Fruit fly (Drosophila melanogaster) whole organism, adult: ENCODE data around the gene Nedd4.

Source experiments
- CG11617 ChIP-seq: fragments of 200-800 bp; sonication (Bioruptor generic); optimal IDR thresholded peaks from 2 replicates; lab custom pipeline; 2017; ENCODE audit warnings: mild to moderate bottlenecking, missing biosample characterization, missing genetic modification reagents, missing genetic modification characterization
- CG12768 ChIP-seq: fragments of 200-800 bp; sonication (Bioruptor generic); optimal IDR thresholded peaks from 2 replicates; lab custom pipeline; 2017; ENCODE audit warnings: missing biosample characterization, missing genetic modification characterization, mild to moderate bottlenecking, moderate library complexity, missing genetic modification reagents
- CG14711 ChIP-seq: fragments of 200-800 bp; sonication (Bioruptor generic); optimal IDR thresholded peaks from 2 replicates; lab custom pipeline; 2018; ENCODE audit warnings: missing biosample characterization, mild to moderate bottlenecking, missing genetic modification characterization, moderate library complexity
- CG1620 ChIP-seq: fragments of 200-800 bp; sonication (Bioruptor generic); optimal IDR thresholded peaks from 2 replicates; lab custom pipeline; 2016; ENCODE audit warnings: missing biosample characterization, missing genetic modification characterization
- CG33017 ChIP-seq: fragments of 200-800 bp; sonication (Bioruptor generic); optimal IDR thresholded peaks from 2 replicates; lab custom pipeline; 2018; ENCODE audit warnings: missing biosample characterization, mild to moderate bottlenecking, missing genetic modification characterization, moderate library complexity
- CG5204 ChIP-seq: fragments of 200-800 bp; sonication (Bioruptor generic); optimal IDR thresholded peaks from 2 replicates; lab custom pipeline; 2016; ENCODE audit warnings: missing biosample characterization, missing genetic modification characterization
- CG7045 ChIP-seq: fragments of 200-800 bp; sonication (Bioruptor generic); optimal IDR thresholded peaks from 2 replicates; lab custom pipeline; 2017; ENCODE audit warnings: missing biosample characterization, mild to moderate bottlenecking, missing genetic modification characterization
- CG7101 ChIP-seq: fragments of 200-800 bp; sonication (Bioruptor generic); optimal IDR thresholded peaks from 2 replicates; lab custom pipeline; 2018; ENCODE audit warnings: missing biosample characterization, mild to moderate bottlenecking, missing genetic modification characterization, moderate library complexity
- Clk ChIP-seq: fragments of 200-800 bp; sonication (Bioruptor generic); optimal IDR thresholded peaks from 2 replicates; lab custom pipeline; 2017; ENCODE audit warnings: missing biosample characterization, missing genetic modification characterization
- Crg-1 ChIP-seq: fragments of 200-800 bp; sonication (Bioruptor generic); optimal IDR thresholded peaks from 2 replicates; lab custom pipeline; 2016; ENCODE audit warnings: missing biosample characterization, missing genetic modification characterization
- Hr96 ChIP-seq: fragments of 200-800 bp; sonication (Bioruptor generic); optimal IDR thresholded peaks from 2 replicates; lab custom pipeline; 2016; ENCODE audit warnings: missing biosample characterization, missing genetic modification characterization
- Mnt ChIP-seq: fragments of 200-800 bp; sonication (Bioruptor generic); optimal IDR thresholded peaks from 2 replicates; lab custom pipeline; 2016; ENCODE audit warnings: missing biosample characterization, mild to moderate bottlenecking, missing genetic modification characterization
- bab1 ChIP-seq: fragments of 200-800 bp; sonication (Bioruptor generic); optimal IDR thresholded peaks from 3 replicates; lab custom pipeline; 2019; ENCODE audit warnings: missing biosample characterization, mild to moderate bottlenecking, missing genetic modification characterization, moderate library complexity
- cic ChIP-seq: fragments of 200-800 bp; sonication (Bioruptor generic); optimal IDR thresholded peaks from 2 replicates; lab custom pipeline; 2017; ENCODE audit warnings: missing biosample characterization, mild to moderate bottlenecking, missing genetic modification characterization, moderate library complexity
- cnc ChIP-seq, 2 experiments: fragments of >200 bp; optimal IDR thresholded peaks; 2 replicates each; lab custom pipeline; 2017
- kay ChIP-seq: fragments of 200-800 bp; sonication (Bioruptor generic); peaks from one replicate; lab custom pipeline; 2016; ENCODE audit warnings: missing biosample characterization, missing genetic modification characterization, borderline replicate concordance
- ovo ChIP-seq: fragments of 200-800 bp; sonication (Bioruptor generic); optimal IDR thresholded peaks from 2 replicates; lab custom pipeline; 2016; ENCODE audit warnings: missing biosample characterization, missing genetic modification characterization
- pad ChIP-seq: fragments of 200-800 bp; sonication (Bioruptor generic); optimal IDR thresholded peaks from 3 replicates; lab custom pipeline; 2017; ENCODE audit warnings: missing biosample characterization, missing genetic modification characterization, mild to moderate bottlenecking, moderate library complexity, missing genetic modification reagents
- tj ChIP-seq: fragments of 200-800 bp; sonication (Bioruptor generic); optimal IDR thresholded peaks from 3 replicates; lab custom pipeline; 2017; ENCODE audit warnings: missing biosample characterization, mild to moderate bottlenecking, missing genetic modification characterization, moderate library complexity
- toe ChIP-seq: fragments of 200-800 bp; sonication (Bioruptor generic); optimal IDR thresholded peaks from 2 replicates; lab custom pipeline; 2016; ENCODE audit warnings: missing biosample characterization, missing genetic modification characterization

The Nedd4 gene

DNA sequence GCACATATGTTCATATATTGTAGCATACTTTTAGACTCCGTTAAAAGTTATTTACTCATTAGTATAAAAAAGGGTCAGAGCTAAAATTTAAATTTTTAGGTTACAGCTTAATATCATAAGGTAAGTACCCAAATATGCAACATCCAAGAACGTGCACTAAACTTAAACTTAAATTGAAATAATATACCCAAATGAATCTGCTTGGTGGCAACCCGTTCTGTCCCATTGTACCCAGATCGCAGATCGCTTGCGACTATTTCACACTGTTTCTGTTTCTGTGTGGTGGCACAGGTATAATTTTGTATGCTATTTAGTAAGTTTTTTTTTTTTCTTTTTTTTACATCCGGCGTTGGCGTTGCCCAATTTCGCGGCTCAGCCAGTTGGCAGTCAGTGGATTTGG is 33.3 kb downstream of the Nedd4 start:
- no peak for TF ChIP-seq ovo (GFP tag; lab: Kevin White, UChicago)

DNA sequence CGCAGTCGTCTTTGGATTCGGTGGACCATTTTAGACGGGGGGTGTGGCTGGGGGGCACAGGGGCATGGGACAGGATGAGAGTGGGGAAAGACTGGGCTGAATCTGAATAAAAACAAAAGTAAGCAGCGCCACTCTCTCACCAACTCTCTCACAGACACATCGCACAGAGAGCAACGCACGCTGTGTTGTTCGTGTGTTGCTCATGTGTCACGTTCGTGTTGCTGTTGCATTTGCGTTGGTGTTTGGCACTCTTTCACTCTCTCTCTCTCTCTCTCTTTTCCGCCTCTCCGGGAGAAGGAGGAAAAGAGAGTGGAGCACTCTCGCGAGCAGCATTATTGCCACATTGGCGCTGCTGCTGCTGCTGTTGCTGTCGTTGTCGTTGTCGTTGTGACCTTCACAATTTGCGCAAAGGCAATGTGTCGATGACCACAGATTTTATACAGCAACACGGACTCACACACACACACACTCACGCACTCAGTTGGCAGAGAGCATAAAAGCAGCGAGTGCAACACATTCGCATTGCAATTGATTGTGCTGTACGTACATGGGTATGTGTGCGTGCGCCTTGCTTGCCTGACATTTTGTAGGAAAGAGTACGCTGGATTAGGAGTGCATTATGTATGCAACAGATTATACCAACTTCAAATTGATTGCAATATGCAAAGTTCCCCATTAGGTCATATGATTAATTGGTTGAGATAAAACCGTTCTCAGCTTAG is 33.8 kb downstream of the Nedd4 start:
- TF ChIP-seq CG1620 (GFP tag; lab: Kevin White, UChicago) (no peak), toe (GFP tag; lab: Kevin White, UChicago) (no peak), ovo (GFP tag; lab: Kevin White, UChicago) (no peak), kay (no peak), CG33017 (no peak), Hr96 (no peak), cic (GFP tag; lab: Kevin White, UChicago) (peak; percentile 17), bab1 (no peak), CG12768 (GFP tag; lab: Kevin White, UChicago) (peak; percentile 70), tj (peak; percentile 45), CG5204 (no peak), CG7045 (no peak), cnc (optimal IDR thresholded peaks at IDR 0.05; lab: Kevin White, UChicago) (no peak), pad (peak; percentile 62), Clk (GFP tag; lab: Kevin White, UChicago) (no peak), CG7101 (tag; lab: Kevin White, UChicago) (no peak), Crg-1 (GFP tag; lab: Kevin White, UChicago) (no peak), CG14711 (tag; lab: Kevin White, UChicago) (no peak), CG11617 (GFP tag; lab: Kevin White, UChicago) (no peak), Mnt (GFP tag; lab: Kevin White, UChicago) (no peak)

DNA sequence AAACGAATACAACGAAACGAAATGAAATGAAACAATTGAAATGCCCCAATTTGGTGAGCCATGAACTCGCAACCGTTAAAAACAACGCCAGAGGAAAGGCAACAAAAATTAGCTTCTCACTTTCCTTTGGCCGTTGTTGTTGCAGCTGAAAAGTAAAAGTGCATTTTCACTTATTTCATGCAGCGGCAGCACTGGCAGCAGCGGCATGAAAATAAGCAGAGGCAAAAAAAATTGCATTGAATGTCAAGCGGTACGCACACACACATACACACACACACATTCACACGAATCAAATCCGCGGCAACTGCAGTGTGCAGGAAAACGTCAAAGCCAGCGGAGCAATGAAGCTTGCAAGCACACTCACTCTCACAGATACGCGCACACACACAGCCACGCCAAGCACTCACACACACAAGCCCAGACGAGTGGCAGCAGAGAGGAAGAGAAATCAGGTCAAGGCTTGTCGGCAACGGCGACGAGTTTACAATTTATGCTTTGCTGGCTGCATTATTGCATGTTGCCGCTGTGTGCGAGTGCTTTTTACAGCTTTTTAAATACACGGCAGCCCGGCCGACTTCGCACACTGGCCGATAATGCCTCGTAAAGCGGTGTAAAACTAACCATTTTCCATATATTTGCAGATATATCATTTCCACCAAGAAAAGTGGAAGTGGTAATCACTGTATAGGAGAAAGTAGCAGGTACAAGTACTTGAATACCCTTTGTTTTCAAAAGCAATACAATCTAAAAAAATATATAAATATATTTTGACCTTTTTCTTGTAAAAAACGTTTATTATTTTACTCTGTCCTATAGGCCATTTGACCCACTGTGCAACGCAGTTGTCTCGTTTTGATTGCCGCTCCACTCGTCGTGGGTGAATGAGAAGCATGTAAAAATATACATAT is 36.7 kb downstream of the Nedd4 start:
- peak; percentile 49 for TF ChIP-seq CG7101 (tag; lab: Kevin White, UChicago)
- TF ChIP-seq ovo (GFP tag; lab: Kevin White, UChicago), result no peak
- TF ChIP-seq toe (GFP tag; lab: Kevin White, UChicago), result peak; percentile 20
- no peak for TF ChIP-seq CG1620 (GFP tag; lab: Kevin White, UChicago)
- peak; percentile 19 for TF ChIP-seq cic (GFP tag; lab: Kevin White, UChicago)
- no peak for TF ChIP-seq CG5204
- TF ChIP-seq bab1, result peak; percentile 36
- peak; percentile 41 for TF ChIP-seq CG33017
- peak; percentile 75 for TF ChIP-seq CG12768 (GFP tag; lab: Kevin White, UChicago)
- TF ChIP-seq Crg-1 (GFP tag; lab: Kevin White, UChicago), result no peak
- peak; percentile 62 for TF ChIP-seq CG7045
- TF ChIP-seq CG11617 (GFP tag; lab: Kevin White, UChicago), result peak; percentile 8
- TF ChIP-seq CG14711 (tag; lab: Kevin White, UChicago), result peak; percentile 41
- TF ChIP-seq kay, result peak; percentile 19
- no peak for TF ChIP-seq Hr96
- peak; percentile 87 for TF ChIP-seq tj
- TF ChIP-seq pad, result peak; percentile 51

DNA sequence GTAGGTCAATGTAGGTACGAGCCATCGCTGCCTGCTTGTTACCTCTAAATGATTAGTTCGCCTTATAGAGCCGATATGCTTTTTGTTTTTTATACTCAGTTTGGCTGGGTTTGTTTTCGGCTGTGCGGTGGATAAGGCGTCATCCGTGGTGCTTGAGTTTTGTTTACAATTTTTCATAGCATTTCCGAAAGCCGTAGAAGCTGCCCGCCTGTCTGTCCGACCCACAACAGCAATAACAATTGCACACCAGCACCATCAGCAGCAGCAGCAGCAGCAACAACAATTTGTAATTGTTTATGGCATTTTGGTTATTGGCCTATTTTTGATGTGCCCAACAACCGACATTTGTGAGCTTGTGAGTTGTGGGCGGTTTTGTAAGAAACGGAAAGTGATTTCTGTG is 38.8 kb downstream of the Nedd4 start:
- TF ChIP-seq CG7045 (no peak), CG12768 (GFP tag; lab: Kevin White, UChicago) (no peak), CG5204 (no peak), Hr96 (no peak), bab1 (no peak), CG14711 (tag; lab: Kevin White, UChicago) (no peak), Clk (GFP tag; lab: Kevin White, UChicago) (no peak), CG1620 (GFP tag; lab: Kevin White, UChicago) (no peak), Crg-1 (GFP tag; lab: Kevin White, UChicago) (no peak), CG7101 (tag; lab: Kevin White, UChicago) (no peak), cic (GFP tag; lab: Kevin White, UChicago) (no peak), tj (no peak), CG11617 (GFP tag; lab: Kevin White, UChicago) (no peak), cnc (optimal IDR thresholded peaks at IDR 0.05; lab: Kevin White, UChicago) (no peak), CG33017 (no peak), ovo (GFP tag; lab: Kevin White, UChicago) (no peak)

DNA sequence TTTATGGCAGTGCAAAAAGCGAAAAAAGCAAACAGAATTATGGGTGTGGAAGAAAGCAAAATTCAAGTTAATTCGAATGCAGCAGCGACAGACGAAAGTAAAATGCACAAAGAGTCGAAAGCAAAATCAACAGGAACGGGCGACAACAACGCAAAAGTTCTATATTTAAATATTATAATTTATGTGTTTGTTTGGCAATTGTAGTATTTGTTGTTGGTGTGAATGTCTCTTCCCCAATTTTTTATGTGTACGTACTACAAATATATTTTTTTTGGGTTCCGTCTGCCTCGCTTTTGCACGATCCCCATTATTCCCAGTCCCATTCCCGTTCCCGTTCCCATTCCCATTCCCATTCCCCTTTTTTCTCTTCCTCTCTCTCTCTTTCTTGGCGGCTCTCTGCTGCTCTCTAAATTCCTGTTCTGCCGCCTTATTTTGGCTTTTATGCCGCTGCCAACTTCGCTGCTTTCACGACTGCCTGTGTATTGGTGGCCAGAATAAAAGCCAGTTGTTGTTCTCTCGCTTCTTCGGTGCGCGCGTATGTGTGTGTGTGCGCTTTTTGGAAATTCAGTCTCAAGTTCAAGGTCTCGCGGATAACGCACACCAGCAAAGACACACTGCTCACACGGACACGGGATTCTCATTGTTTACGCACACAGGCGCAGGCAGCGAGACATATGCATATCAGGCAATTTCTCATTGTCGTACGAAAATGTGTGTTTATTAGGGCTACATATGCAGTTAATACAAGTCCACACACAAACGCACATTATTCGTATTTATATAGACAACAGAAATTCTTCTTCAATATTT is 40.1 kb downstream of the Nedd4 start:
- TF ChIP-seq tj (peak; percentile 86), Clk (GFP tag; lab: Kevin White, UChicago) (no peak), Hr96 (no peak), pad (peak; percentile 43), CG1620 (GFP tag; lab: Kevin White, UChicago) (no peak), Mnt (GFP tag; lab: Kevin White, UChicago) (no peak), CG12768 (GFP tag; lab: Kevin White, UChicago) (peak; percentile 51), Crg-1 (GFP tag; lab: Kevin White, UChicago) (no peak), CG5204 (no peak), cnc (optimal IDR thresholded peaks at IDR 0.05; lab: Kevin White, UChicago) (no peak), bab1 (no peak), CG7045 (no peak), CG14711 (tag; lab: Kevin White, UChicago) (no peak), CG7101 (tag; lab: Kevin White, UChicago) (no peak), cic (GFP tag; lab: Kevin White, UChicago) (no peak)
